Worm (Caenorhabditis elegans) whole organism, early embryonic: Measurements from ENCODE around the gene frpr-17.

ENCODE experiments used
- B0310.2 ChIP-seq: sonication (generic microtip); optimal IDR thresholded peaks from 2 replicates; lab custom pipeline; 2016; ENCODE audit warnings: mild to moderate bottlenecking, missing genetic modification characterization, missing compliant biosample characterization
- F13C5.2 ChIP-seq: sonication (generic microtip); optimal IDR thresholded peaks from 2 replicates; lab custom pipeline; 2017; ENCODE audit warnings: mild to moderate bottlenecking, missing genetic modification characterization, inconsistent platforms, missing compliant biosample characterization
- aly-1 ChIP-seq: sonication (generic microtip); optimal IDR thresholded peaks from 2 replicates; lab custom pipeline; 2016; ENCODE audit warnings: missing genetic modification characterization, missing compliant biosample characterization
- ama-1 ChIP-seq: fragments of 150-350 bp; optimal IDR thresholded peaks from 2 replicates; lab custom pipeline; 2014
- ceh-13 ChIP-seq: fragments of 200-800 bp; sonication (Bioruptor generic); optimal IDR thresholded peaks from 2 replicates; lab custom pipeline; 2018; ENCODE audit warnings: mild to moderate bottlenecking, missing genetic modification characterization, missing compliant biosample characterization
- ceh-36 ChIP-seq: sonication (generic microtip); optimal IDR thresholded peaks from 2 replicates; lab custom pipeline; 2016; ENCODE audit warnings: missing genetic modification characterization, inconsistent platforms, missing compliant biosample characterization
- ets-7 ChIP-seq: sonication (generic microtip); optimal IDR thresholded peaks from 2 replicates; lab custom pipeline; 2016; ENCODE audit warnings: missing genotype, missing genetic modification characterization, missing compliant biosample characterization
- flt-1 ChIP-seq: fragments of 200-800 bp; sonication (Bioruptor generic); IDR thresholded peaks from 2 replicates; pipeline ENCODE4 v1.3.6; 2022; ENCODE audit warnings: missing genetic modification characterization, missing compliant biosample characterization
- hmbx-1 ChIP-seq: sonication (generic microtip); optimal IDR thresholded peaks from 2 replicates; lab custom pipeline; 2016; ENCODE audit warnings: mild to moderate bottlenecking, missing genetic modification characterization, missing compliant biosample characterization
- hmg-4 ChIP-seq: fragments of 200-800 bp; sonication (Bioruptor generic); optimal IDR thresholded peaks from 2 replicates; lab custom pipeline; 2018; ENCODE audit warnings: mild to moderate bottlenecking, missing genetic modification characterization, missing compliant biosample characterization
- hnd-1 ChIP-seq: sonication (generic microtip); optimal IDR thresholded peaks from 2 replicates; lab custom pipeline; 2016; ENCODE audit warnings: missing genetic modification characterization, missing compliant biosample characterization
- pes-1 ChIP-seq: fragments of 200-800 bp; sonication (Bioruptor generic); IDR thresholded peaks from 2 replicates; pipeline ENCODE4 v1.3.6; 2022; ENCODE audit warnings: missing genetic modification reagents, missing genetic modification characterization, missing compliant biosample characterization
- scrt-1 ChIP-seq: fragments of 200-800 bp; sonication (Bioruptor generic); IDR thresholded peaks from 2 replicates; pipeline ENCODE4 v1.3.6; 2022; ENCODE audit warnings: missing genetic modification characterization, missing compliant biosample characterization
- sea-1 ChIP-seq: fragments of 200-800 bp; sonication (Bioruptor generic); conservative IDR thresholded peaks from 2 replicates; pipeline ENCODE4 v1.3.6; 2022; ENCODE audit warnings: missing genetic modification characterization, missing compliant biosample characterization
- tbx-11 ChIP-seq: fragments of 200-800 bp; sonication (Bioruptor generic); IDR thresholded peaks from 2 replicates; pipeline ENCODE4 v1.3.6; 2022; ENCODE audit warnings: missing genetic modification characterization, missing compliant biosample characterization
- tbx-37 ChIP-seq: fragments of 200-800 bp; sonication (Bioruptor generic); conservative IDR thresholded peaks from 2 replicates; pipeline ENCODE4 v1.3.6; 2022; ENCODE audit warnings: missing genetic modification reagents, missing genetic modification characterization, missing compliant biosample characterization
- tra-4 ChIP-seq: sonication (generic microtip); optimal IDR thresholded peaks from 2 replicates; lab custom pipeline; 2017; ENCODE audit warnings: missing genetic modification characterization, missing compliant biosample characterization

Gene frpr-17

DNA sequence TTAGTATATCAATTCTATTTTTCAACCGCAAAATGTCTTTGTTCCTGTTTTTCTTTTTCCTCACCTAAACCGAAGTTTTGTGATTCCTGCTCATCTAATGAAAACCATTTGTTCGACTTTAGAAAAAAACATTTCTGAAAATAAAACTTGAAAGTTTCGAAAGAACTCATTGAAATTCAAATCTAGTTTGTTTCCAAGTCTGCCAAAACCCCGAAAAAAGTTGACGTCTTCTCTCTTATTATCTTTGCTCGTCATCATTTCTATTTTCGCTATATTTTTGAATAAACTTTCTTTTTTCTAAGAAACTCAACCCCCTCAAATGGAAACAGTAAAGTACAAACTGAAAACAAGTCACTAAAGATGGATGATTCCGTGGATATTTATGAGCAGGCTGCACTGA, at the start of gene frpr-17:
Gene frpr-17 (plus strand): TSS at position 301 of the 400 bp plus-strand sequence.
- TF ChIP-seq tbx-37 (no peak), ceh-13 (GFP tag; lab: Kevin White, UChicago) (no peak), tbx-11 (GFP tag; lab: Robert Waterston, UW) (no peak), ets-7 (no peak), flt-1 (no peak), scrt-1 (GFP tag; lab: Robert Waterston, UW) (no peak), ama-1 (lab: Kevin White, UChicago) (no peak), F13C5.2 (tag; lab: Kevin White, UChicago) (no peak), aly-1 (tag; lab: Kevin White, UChicago) (no peak), ceh-36 (tag; lab: Kevin White, UChicago) (no peak), hnd-1 (tag; lab: Kevin White, UChicago) (no peak), tra-4 (tag; lab: Kevin White, UChicago) (no peak), hmbx-1 (no peak), sea-1 (GFP tag; lab: Robert Waterston, UW) (no peak), B0310.2 (tag; lab: Kevin White, UChicago) (no peak), pes-1 (GFP tag; lab: Robert Waterston, UW) (no peak), hmg-4 (no peak)

DNA sequence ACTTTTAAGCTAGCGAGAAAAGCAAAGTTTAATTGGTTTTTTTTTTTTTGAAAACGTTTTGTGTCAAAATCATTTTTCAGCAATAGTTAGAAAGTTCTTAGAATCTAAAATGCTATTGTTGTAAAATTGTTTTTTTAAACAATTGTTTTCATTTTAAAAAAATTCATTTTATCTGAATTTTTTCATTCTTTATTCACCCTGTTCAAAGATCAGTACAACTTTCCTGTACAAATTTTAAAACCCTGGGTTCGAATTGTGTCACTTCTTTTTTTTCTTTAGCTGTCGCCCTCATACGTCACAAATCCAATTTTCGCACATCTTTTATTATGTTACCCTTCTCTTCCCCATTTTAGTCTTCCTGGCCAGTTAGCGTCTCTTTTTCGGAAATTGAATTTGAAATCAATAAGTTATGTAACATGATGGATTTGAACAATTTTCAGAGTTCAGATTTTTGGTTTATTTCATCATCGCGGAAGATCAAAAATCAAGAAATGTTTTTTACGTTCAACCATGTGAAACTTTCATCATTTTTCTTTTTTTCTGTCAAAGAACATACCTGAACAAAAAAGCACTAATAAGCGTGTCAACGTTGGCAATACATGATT, 49.1 kb upstream of the frpr-17 start:
- TF ChIP-seq flt-1 (no peak), ama-1 (lab: Kevin White, UChicago) (no peak), pes-1 (GFP tag; lab: Robert Waterston, UW) (no peak), tra-4 (tag; lab: Kevin White, UChicago) (no peak), scrt-1 (GFP tag; lab: Robert Waterston, UW) (no peak), F13C5.2 (tag; lab: Kevin White, UChicago) (no peak), hmg-4 (no peak), ceh-13 (GFP tag; lab: Kevin White, UChicago) (no peak), B0310.2 (tag; lab: Kevin White, UChicago) (no peak), tbx-37 (no peak), ets-7 (no peak), hnd-1 (tag; lab: Kevin White, UChicago) (no peak), tbx-11 (GFP tag; lab: Robert Waterston, UW) (no peak), sea-1 (GFP tag; lab: Robert Waterston, UW) (no peak), hmbx-1 (no peak), ceh-36 (tag; lab: Kevin White, UChicago) (no peak), aly-1 (tag; lab: Kevin White, UChicago) (no peak)

DNA sequence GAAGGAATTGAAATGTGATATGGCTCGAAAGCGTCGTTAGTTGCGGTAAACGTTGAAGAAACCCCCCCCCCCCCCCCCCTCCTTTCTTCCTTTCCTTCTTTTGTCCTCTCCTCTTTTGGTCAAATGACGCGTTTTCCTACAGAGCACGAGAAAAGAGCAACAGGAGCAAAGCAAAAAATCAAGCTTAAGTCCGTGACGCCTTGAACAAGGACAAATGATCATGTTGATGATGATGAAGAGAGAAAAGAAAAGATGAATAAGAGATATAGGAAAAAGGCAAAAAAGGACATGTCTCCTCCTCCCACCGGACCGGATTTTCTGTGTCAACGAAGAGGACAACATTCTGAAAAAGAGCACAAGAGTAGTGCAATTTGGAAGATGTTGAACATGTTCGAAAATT, 46.3 kb upstream of the frpr-17 start:
- no peak for TF ChIP-seq hmbx-1
- TF ChIP-seq hmg-4 = no peak
- no peak for TF ChIP-seq ama-1 (lab: Kevin White, UChicago)
- TF ChIP-seq ets-7 = no peak
- no peak for TF ChIP-seq scrt-1 (GFP tag; lab: Robert Waterston, UW)
- no peak for TF ChIP-seq pes-1 (GFP tag; lab: Robert Waterston, UW)
- no peak for TF ChIP-seq ceh-36 (tag; lab: Kevin White, UChicago)
- no peak for TF ChIP-seq tra-4 (tag; lab: Kevin White, UChicago)
- no peak for TF ChIP-seq F13C5.2 (tag; lab: Kevin White, UChicago)
- TF ChIP-seq tbx-11 (GFP tag; lab: Robert Waterston, UW) = no peak
- TF ChIP-seq aly-1 (tag; lab: Kevin White, UChicago) = no peak
- no peak for TF ChIP-seq B0310.2 (tag; lab: Kevin White, UChicago)
- no peak for TF ChIP-seq hnd-1 (tag; lab: Kevin White, UChicago)
- TF ChIP-seq tbx-37 = no peak
- no peak for TF ChIP-seq sea-1 (GFP tag; lab: Robert Waterston, UW)
- TF ChIP-seq flt-1 = no peak

DNA sequence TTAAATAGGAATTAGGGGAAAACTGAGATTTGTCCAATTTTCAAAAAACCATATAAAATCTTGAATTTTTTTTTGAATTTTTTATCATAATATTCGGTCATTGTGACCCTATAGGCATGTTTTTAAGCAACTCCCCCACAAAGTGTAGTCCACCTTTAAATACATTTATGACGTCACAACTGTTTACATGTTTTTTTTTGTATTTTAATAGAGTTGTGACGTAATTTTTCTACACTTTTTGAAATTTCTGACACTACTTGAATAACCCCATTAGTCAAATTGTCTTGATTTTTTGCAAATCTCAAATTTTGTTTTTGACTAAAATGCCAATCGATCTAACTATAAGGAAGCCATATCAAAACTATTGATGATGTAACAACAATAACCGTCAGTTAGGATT, 39.8 kb upstream of the frpr-17 start:
- TF ChIP-seq B0310.2 (tag; lab: Kevin White, UChicago) (no peak), flt-1 (no peak), ets-7 (no peak), hnd-1 (tag; lab: Kevin White, UChicago) (no peak), aly-1 (tag; lab: Kevin White, UChicago) (no peak), hmbx-1 (no peak), ceh-36 (tag; lab: Kevin White, UChicago) (no peak), F13C5.2 (tag; lab: Kevin White, UChicago) (no peak), sea-1 (GFP tag; lab: Robert Waterston, UW) (no peak), hmg-4 (no peak), tbx-37 (no peak), tra-4 (tag; lab: Kevin White, UChicago) (no peak), ama-1 (lab: Kevin White, UChicago) (no peak), ceh-13 (GFP tag; lab: Kevin White, UChicago) (no peak), pes-1 (GFP tag; lab: Robert Waterston, UW) (no peak), tbx-11 (GFP tag; lab: Robert Waterston, UW) (no peak), scrt-1 (GFP tag; lab: Robert Waterston, UW) (no peak)

DNA sequence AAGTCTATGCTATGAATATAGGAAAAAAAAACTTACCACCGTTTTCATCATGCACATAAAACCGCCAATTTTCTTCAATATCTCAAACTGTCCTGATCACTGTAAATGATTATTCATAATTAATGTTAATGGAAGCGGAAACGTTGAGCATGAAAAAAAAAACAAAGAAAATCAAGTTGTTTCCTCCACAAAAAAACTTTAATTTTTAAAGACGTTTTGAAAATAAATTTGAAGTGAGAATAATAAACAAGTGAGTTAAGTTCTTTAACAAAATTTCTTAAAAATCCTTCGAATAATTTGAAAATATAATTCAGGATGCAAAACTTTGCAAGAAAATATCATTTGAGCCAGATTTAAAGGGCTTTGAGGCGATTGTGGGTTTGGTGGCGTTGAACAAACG, 35.6 kb upstream of the frpr-17 start, which contains the start of gene irk-3:
Gene irk-3 (minus strand): TSS at position 101 of the 400 bp plus-strand sequence.
- TF ChIP-seq ama-1 (lab: Kevin White, UChicago) = no peak
- TF ChIP-seq scrt-1 (GFP tag; lab: Robert Waterston, UW) = no peak
- TF ChIP-seq F13C5.2 (tag; lab: Kevin White, UChicago) = no peak
- no peak for TF ChIP-seq ceh-13 (GFP tag; lab: Kevin White, UChicago)
- TF ChIP-seq tbx-37 = no peak
- TF ChIP-seq aly-1 (tag; lab: Kevin White, UChicago) = no peak
- no peak for TF ChIP-seq pes-1 (GFP tag; lab: Robert Waterston, UW)
- no peak for TF ChIP-seq hnd-1 (tag; lab: Kevin White, UChicago)
- no peak for TF ChIP-seq sea-1 (GFP tag; lab: Robert Waterston, UW)
- TF ChIP-seq flt-1 = no peak
- no peak for TF ChIP-seq tra-4 (tag; lab: Kevin White, UChicago)
- no peak for TF ChIP-seq hmbx-1
- TF ChIP-seq ceh-36 (tag; lab: Kevin White, UChicago) = no peak

DNA sequence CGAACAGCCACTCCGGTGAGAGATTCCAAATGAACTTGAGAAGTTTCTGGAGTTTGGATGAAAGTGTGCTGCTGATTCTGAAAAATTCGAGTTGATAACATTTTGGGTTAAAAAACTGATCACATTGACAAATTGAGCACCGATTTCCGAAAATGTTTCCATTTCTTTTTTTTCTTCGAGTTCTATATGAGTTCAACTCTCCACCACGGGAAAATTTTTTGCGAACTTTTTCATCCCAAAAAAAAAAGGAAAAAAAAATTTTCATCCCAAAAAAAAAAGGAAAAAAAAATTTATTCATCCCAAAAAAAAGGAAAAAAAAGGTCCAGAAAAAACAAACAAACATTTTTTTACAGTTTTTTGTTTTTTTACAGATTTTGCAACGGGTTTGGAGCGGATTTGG, 28.7 kb upstream of the frpr-17 start, which contains the start of gene Y60A9A.1:
Gene Y60A9A.1 (minus strand): TSS at position 101 of the 400 bp plus-strand sequence.
- TF ChIP-seq scrt-1 (GFP tag; lab: Robert Waterston, UW) (no peak), sea-1 (GFP tag; lab: Robert Waterston, UW) (no peak), aly-1 (tag; lab: Kevin White, UChicago) (no peak), hmbx-1 (no peak), tra-4 (tag; lab: Kevin White, UChicago) (no peak), ama-1 (lab: Kevin White, UChicago) (no peak), ets-7 (no peak), flt-1 (no peak), ceh-13 (GFP tag; lab: Kevin White, UChicago) (no peak), hnd-1 (tag; lab: Kevin White, UChicago) (no peak), pes-1 (GFP tag; lab: Robert Waterston, UW) (no peak), tbx-37 (no peak), tbx-11 (GFP tag; lab: Robert Waterston, UW) (no peak), hmg-4 (no peak)
